Fruit fly (Drosophila melanogaster) whole organism, embryonic: Measurements from ENCODE around the gene nbs.

ENCODE experiments used
- C15 ChIP-seq: fragments of 200-800 bp; sonication (Bioruptor generic); IDR thresholded peaks from 3 replicates; pipeline ENCODE4 v1.3.6; 2022; ENCODE audit warnings: missing biosample characterization, missing genetic modification characterization
- CG10274 ChIP-seq: fragments of 200-800 bp; sonication (Bioruptor generic); optimal IDR thresholded peaks from 3 replicates; lab custom pipeline; 2017; ENCODE audit warnings: missing biosample characterization, mild to moderate bottlenecking, missing genetic modification characterization
- CG10565 ChIP-seq: fragments of 200-800 bp; sonication (Bioruptor generic); optimal IDR thresholded peaks from 3 replicates; lab custom pipeline; 2016; ENCODE audit warnings: missing biosample characterization, mild to moderate bottlenecking, missing genetic modification characterization
- CG12155 ChIP-seq: fragments of 200-800 bp; sonication (Bioruptor generic); optimal IDR thresholded peaks from 3 replicates; lab custom pipeline; 2016; ENCODE audit warnings: missing biosample characterization, missing genetic modification characterization
- CG13424 ChIP-seq: fragments of 200-800 bp; sonication (Bioruptor generic); optimal IDR thresholded peaks from 2 replicates; lab custom pipeline; 2019; ENCODE audit warnings: missing biosample characterization, mild to moderate bottlenecking, missing genetic modification characterization, moderate library complexity
- CG15601 ChIP-seq: fragments of 200-800 bp; sonication (Bioruptor generic); optimal IDR thresholded peaks from 3 replicates; lab custom pipeline; 2019; ENCODE audit warnings: missing biosample characterization, mild to moderate bottlenecking, missing genetic modification characterization, moderate library complexity
- CG15696 ChIP-seq: fragments of 200-800 bp; sonication (Bioruptor generic); optimal IDR thresholded peaks from 2 replicates; lab custom pipeline; 2019; ENCODE audit warnings: missing biosample characterization, mild to moderate bottlenecking, missing genetic modification characterization, moderate library complexity
- CG17385 ChIP-seq: fragments of 200-800 bp; sonication (Bioruptor generic); optimal IDR thresholded peaks from 3 replicates; lab custom pipeline; 2018; ENCODE audit warnings: missing biosample characterization, mild to moderate bottlenecking, missing genetic modification characterization
- CG17612 ChIP-seq: fragments of 200-800 bp; sonication (Bioruptor generic); IDR thresholded peaks from 2 replicates; pipeline ENCODE4 v1.3.6; 2022; ENCODE audit warnings: missing biosample characterization, missing genetic modification characterization
- CG18599 ChIP-seq: fragments of 200-800 bp; sonication (Bioruptor generic); optimal IDR thresholded peaks from 3 replicates; lab custom pipeline; 2017; ENCODE audit warnings: missing biosample characterization, missing genetic modification characterization, mild to moderate bottlenecking, moderate library complexity, missing genetic modification reagents
- CG31224 ChIP-seq: fragments of 200-800 bp; sonication (Bioruptor generic); IDR thresholded peaks from 2 replicates; pipeline ENCODE4 v1.3.6; 2022; ENCODE audit warnings: missing biosample characterization, missing genetic modification characterization
- CG31388 ChIP-seq: fragments of 200-800 bp; sonication (Bioruptor generic); optimal IDR thresholded peaks from 2 replicates; lab custom pipeline; 2016; ENCODE audit warnings: missing biosample characterization, missing genetic modification characterization
- CG3726 ChIP-seq: fragments of 200-800 bp; sonication (Bioruptor generic); IDR thresholded peaks from 3 replicates; pipeline ENCODE4, ENCODE4 v1.3.6; 2022; ENCODE audit warnings: missing biosample characterization, missing genetic modification characterization
- CG4360 ChIP-seq: fragments of 200-800 bp; sonication (Bioruptor generic); IDR thresholded peaks from 2 replicates; pipeline ENCODE4 v1.3.6; 2022; ENCODE audit warnings: missing biosample characterization, missing genetic modification characterization
- CG6854 ChIP-seq: fragments of 200-800 bp; sonication (Bioruptor generic); optimal IDR thresholded peaks from 3 replicates; lab custom pipeline; 2017; ENCODE audit warnings: missing biosample characterization, mild to moderate bottlenecking, missing genetic modification characterization
- CG7745 ChIP-seq: fragments of 200-800 bp; sonication (Bioruptor generic); optimal IDR thresholded peaks from 2 replicates; lab custom pipeline; 2018; ENCODE audit warnings: missing biosample characterization, mild to moderate bottlenecking, missing genetic modification characterization, moderate library complexity
- CG7839 ChIP-seq: fragments of 200-800 bp; sonication (Bioruptor generic); optimal IDR thresholded peaks from 3 replicates; lab custom pipeline; 2018; ENCODE audit warnings: missing biosample characterization, mild to moderate bottlenecking, missing genetic modification characterization, moderate library complexity
- CG9876 ChIP-seq: fragments of 200-800 bp; sonication (Bioruptor generic); optimal IDR thresholded peaks from 2 replicates; lab custom pipeline; 2016; ENCODE audit warnings: missing biosample characterization, missing genetic modification characterization
- D19B ChIP-seq: fragments of 200-800 bp; sonication (Bioruptor generic); optimal IDR thresholded peaks from 2 replicates; lab custom pipeline; 2017; ENCODE audit warnings: missing biosample characterization, mild to moderate bottlenecking, missing genetic modification characterization
- Deaf1 ChIP-seq: fragments of 200-800 bp; optimal IDR thresholded peaks from 3 replicates; lab custom pipeline; 2019; ENCODE audit warnings: missing biosample characterization, mild to moderate bottlenecking, missing genetic modification characterization, moderate library complexity
- Dek ChIP-seq: fragments of 200-800 bp; sonication (Bioruptor generic); optimal IDR thresholded peaks from 3 replicates; lab custom pipeline; 2019; ENCODE audit warnings: missing biosample characterization, mild to moderate bottlenecking, missing genetic modification characterization, moderate library complexity
- Eip74EF ChIP-seq, 2 experiments: fragments of 200-800 bp in 1 of 2; fragments of >200 bp in 1 of 2; sonication (Bioruptor generic) in 1 of 2; optimal IDR thresholded peaks; 2 replicates each; lab custom pipeline; 2017 to 2019; ENCODE audit warnings: missing biosample characterization in 2 of 2, missing genetic modification characterization in 2 of 2, mild to moderate bottlenecking in 1 of 2, moderate library complexity in 1 of 2
- Ets65A ChIP-seq: fragments of 200-800 bp; sonication (Bioruptor generic); peaks from one replicate; lab custom pipeline; 2016; ENCODE audit warnings: missing biosample characterization, missing genetic modification characterization
- Hr3 ChIP-seq: fragments of 200-800 bp; sonication (Bioruptor generic); optimal IDR thresholded peaks from 3 replicates; lab custom pipeline; 2016; ENCODE audit warnings: missing biosample characterization, missing genetic modification characterization
- Lhr ChIP-seq: fragments of 200-800 bp; sonication (Bioruptor generic); optimal IDR thresholded peaks from 3 replicates; lab custom pipeline; 2017; ENCODE audit warnings: mild to moderate bottlenecking, missing biosample characterization, missing genetic modification reagents, missing genetic modification characterization
- Meics ChIP-seq: fragments of 200-800 bp; sonication (Bioruptor generic); optimal IDR thresholded peaks from 2 replicates; lab custom pipeline; 2017; ENCODE audit warnings: missing biosample characterization, mild to moderate bottlenecking, missing genetic modification characterization
- Myb ChIP-seq: fragments of 200-800 bp; sonication (Bioruptor generic); optimal IDR thresholded peaks from 2 replicates; lab custom pipeline; 2016; ENCODE audit warnings: missing biosample characterization, missing genetic modification characterization
- Poxn ChIP-seq: fragments of 200-800 bp; sonication (Bioruptor generic); IDR thresholded peaks from 2 replicates; pipeline ENCODE4 v1.3.6; 2022; ENCODE audit warnings: missing biosample characterization, missing genetic modification characterization
- Sin3A ChIP-seq: fragments of >200 bp; optimal IDR thresholded peaks from 2 replicates; lab custom pipeline; 2018
- Usf ChIP-seq: fragments of 200-800 bp; sonication (Bioruptor generic); optimal IDR thresholded peaks from 2 replicates; lab custom pipeline; 2017; ENCODE audit warnings: missing genotype, missing biosample characterization, missing genetic modification characterization
- aop ChIP-seq: fragments of 200-800 bp; sonication (Bioruptor generic); IDR thresholded peaks from 2 replicates; pipeline ENCODE4 v1.3.6; 2022; ENCODE audit warnings: missing biosample characterization, missing genetic modification characterization
- chinmo ChIP-seq: fragments of 200-800 bp; sonication (Bioruptor generic); IDR thresholded peaks from 4 replicates; pipeline ENCODE4 v1.3.6; 2022; ENCODE audit warnings: missing biosample characterization, missing genetic modification characterization; ENCODE audit not compliant: partially characterized antibody
- da ChIP-seq: fragments of 200-800 bp; sonication (Bioruptor generic); optimal IDR thresholded peaks from 2 replicates; lab custom pipeline; 2016; ENCODE audit warnings: missing biosample characterization, missing genetic modification characterization
- ewg ChIP-seq: fragments of 200-800 bp; sonication (Bioruptor generic); optimal IDR thresholded peaks from 3 replicates; lab custom pipeline; 2017; ENCODE audit warnings: mild to moderate bottlenecking, missing biosample characterization, missing genetic modification reagents, missing genetic modification characterization
- exex ChIP-seq: fragments of 200-800 bp; sonication (Bioruptor generic); optimal IDR thresholded peaks from 4 replicates; lab custom pipeline; 2018; ENCODE audit warnings: missing biosample characterization, mild to moderate bottlenecking, missing genetic modification characterization, moderate library complexity
- gcm ChIP-seq: fragments of 200-800 bp; sonication (Bioruptor generic); optimal IDR thresholded peaks from 2 replicates; lab custom pipeline; 2019; ENCODE audit warnings: missing biosample characterization, mild to moderate bottlenecking, missing genetic modification characterization, moderate library complexity
- jigr1 ChIP-seq: fragments of 200-800 bp; sonication (Bioruptor generic); IDR thresholded peaks from 3 replicates; pipeline ENCODE4 v1.3.6; 2022; ENCODE audit warnings: missing biosample characterization, missing genetic modification characterization
- jumu ChIP-seq: fragments of 200-800 bp; sonication (Bioruptor generic); optimal IDR thresholded peaks from 3 replicates; lab custom pipeline; 2016; ENCODE audit warnings: missing biosample characterization, missing genetic modification characterization
- kah ChIP-seq: fragments of 200-800 bp; sonication (Bioruptor generic); optimal IDR thresholded peaks from 2 replicates; lab custom pipeline; 2018; ENCODE audit warnings: missing biosample characterization, mild to moderate bottlenecking, missing genetic modification characterization
- lola ChIP-seq, 3 experiments: fragments of >200 bp in 2 of 3; fragments of 200-800 bp in 1 of 3; sonication (Bioruptor generic) in 1 of 3; optimal IDR thresholded peaks; 2 replicates each; lab custom pipeline; 2017 to 2019; ENCODE audit warnings: missing biosample characterization in 3 of 3, missing genetic modification characterization in 3 of 3, mild to moderate bottlenecking in 1 of 3, moderate library complexity in 1 of 3
- luna ChIP-seq: fragments of 200-800 bp; sonication (Bioruptor generic); optimal IDR thresholded peaks from 2 replicates; lab custom pipeline; 2016; ENCODE audit warnings: missing biosample characterization, missing genetic modification characterization
- maf-S ChIP-seq: fragments of 200-800 bp; sonication (Bioruptor generic); optimal IDR thresholded peaks from 2 replicates; lab custom pipeline; 2016; ENCODE audit warnings: missing biosample characterization, missing genetic modification characterization
- repo ChIP-seq: fragments of 200-800 bp; sonication (Bioruptor generic); optimal IDR thresholded peaks from 2 replicates; lab custom pipeline; 2016; ENCODE audit warnings: missing biosample characterization, missing genetic modification characterization
- slou ChIP-seq: fragments of 200-800 bp; sonication (Bioruptor generic); optimal IDR thresholded peaks from 3 replicates; lab custom pipeline; 2016; ENCODE audit warnings: missing biosample characterization, missing genetic modification characterization
- sr ChIP-seq: fragments of 200-800 bp; sonication (Bioruptor generic); IDR thresholded peaks from 3 replicates; pipeline ENCODE4 v1.3.6; 2022; ENCODE audit warnings: missing biosample characterization, missing genetic modification characterization
- tin ChIP-seq: fragments of 200-800 bp; sonication (Bioruptor generic); optimal IDR thresholded peaks from 3 replicates; lab custom pipeline; 2016; ENCODE audit warnings: missing biosample characterization, missing genetic modification characterization
- tio ChIP-seq: fragments of 200-800 bp; sonication (Bioruptor generic); optimal IDR thresholded peaks from 2 replicates; lab custom pipeline; 2017; ENCODE audit warnings: missing biosample characterization, missing genetic modification characterization, inconsistent platforms
- toy ChIP-seq: fragments of 200-800 bp; sonication (Bioruptor generic); IDR thresholded peaks from 2 replicates; pipeline ENCODE4 v1.3.6; 2022; ENCODE audit warnings: missing biosample characterization, missing genetic modification characterization
- trh ChIP-seq: fragments of 200-800 bp; sonication (Bioruptor generic); optimal IDR thresholded peaks from 2 replicates; lab custom pipeline; 2016; ENCODE audit warnings: missing biosample characterization, missing genetic modification characterization

Gene nbs

DNA sequence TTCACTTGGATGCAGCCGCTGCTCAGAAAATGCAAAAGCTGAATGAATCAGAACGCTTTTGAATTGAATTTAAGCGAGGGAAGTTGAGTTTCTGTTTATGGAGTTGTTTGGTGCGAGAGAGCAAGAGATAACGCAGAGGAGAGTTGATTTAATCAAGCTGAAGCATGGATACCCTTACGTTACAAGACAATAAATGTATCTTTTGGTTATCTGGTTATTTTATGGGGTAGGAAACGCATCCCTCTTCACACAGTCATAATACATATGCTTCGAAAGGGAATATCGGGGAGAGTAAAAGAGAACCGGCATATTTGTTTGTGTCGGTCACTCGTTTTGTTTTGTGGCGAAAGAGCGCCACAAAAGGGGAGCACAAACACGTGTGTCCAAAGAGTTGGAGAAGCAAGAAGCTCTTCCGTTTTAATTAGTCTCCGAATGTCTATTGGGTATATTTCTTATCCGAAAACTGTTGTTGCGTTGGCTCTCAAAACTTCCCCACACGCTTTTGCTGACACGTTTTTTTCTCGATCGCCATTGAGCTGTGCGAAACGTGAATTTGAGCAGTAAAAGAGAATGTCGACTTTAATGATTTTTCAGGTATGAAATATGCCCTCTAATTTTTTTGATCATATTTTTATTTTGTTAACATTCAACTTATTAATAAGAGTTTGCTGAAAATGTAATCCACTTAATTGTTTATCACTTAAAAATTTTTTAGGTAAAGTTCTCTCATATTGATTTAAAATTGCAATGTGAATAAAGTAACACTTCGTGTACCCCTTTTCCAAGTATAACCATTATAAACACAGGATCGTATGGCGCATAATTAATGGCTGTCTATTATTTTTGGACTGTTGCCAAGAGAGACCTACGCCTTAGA lies 26.1 kb downstream of the nbs start, which contains the start of gene Prps (continued):
- TF ChIP-seq da (peak; percentile 46), aop (no peak), Lhr (no peak), CG3726 (GFP tag; lab: Robert Waterston, UW) (0 out of 3 replicates have a peak, but pooled peaks have one; percentile 52), Sin3A (lab: Kevin White, UChicago) (no peak), Myb (GFP tag; lab: Kevin White, UChicago) (peak; percentile 58), CG15601 (tag; lab: Kevin White, UChicago) (peak; percentile 50), repo (GFP tag; lab: Kevin White, UChicago) (peak; percentile 75), CG17612 (GFP tag; lab: Robert Waterston, UW) (no peak), ewg (peak; percentile 52), jigr1 (GFP tag; lab: Robert Waterston, UW) (no peak), trh (no peak), chinmo (0 out of 4 replicates have a peak, but pooled peaks have one; percentile 58), jumu (GFP tag; lab: Kevin White, UChicago) (peak; percentile 82), CG10565 (GFP tag; lab: Kevin White, UChicago) (no peak), CG18599 (GFP tag; lab: Kevin White, UChicago) (peak; percentile 89), Poxn (GFP tag; lab: Robert Waterston, UW) (no peak), C15 (GFP tag; lab: Robert Waterston, UW) (peak; percentile 64; the same call in 1 of the 3 replicates), Dek (tag; lab: Kevin White, UChicago) (peak; percentile 68), Eip74EF (GFP tag; optimal IDR thresholded peaks at IDR 0.05; lab: Kevin White, UChicago) (peak in 1 of 2 experiments; percentile 80), CG4360 (GFP tag; lab: Robert Waterston, UW) (peak; percentile 36; the same call in 1 of the 2 replicates), CG17385 (peak; percentile 75), Meics (GFP tag; lab: Kevin White, UChicago) (peak; percentile 85), Deaf1 (peak; percentile 54), Ets65A (peak; percentile 94), CG10274 (no peak), tio (no peak), luna (GFP tag; lab: Kevin White, UChicago) (peak; percentile 48), CG31224 (peak; percentile 72), lola (GFP tag; optimal IDR thresholded peaks at IDR 0.05; lab: Kevin White, UChicago) (peak in 1 of 3 experiments; percentile 27), kah (peak; percentile 50), CG13424 (tag; lab: Kevin White, UChicago) (peak; percentile 69), CG15696 (tag; lab: Kevin White, UChicago) (no peak), toy (GFP tag; lab: Robert Waterston, UW) (peak; percentile 66), CG12155 (GFP tag; lab: Kevin White, UChicago) (peak; percentile 59), exex (tag; lab: Kevin White, UChicago) (peak; percentile 60), CG7839 (tag; lab: Kevin White, UChicago) (peak; percentile 76), maf-S (GFP tag; lab: Kevin White, UChicago) (peak; percentile 63), CG9876 (peak; percentile 35), tin (GFP tag; lab: Kevin White, UChicago) (peak; percentile 84), CG7745 (no peak), slou (peak; percentile 8), CG6854 (GFP tag; lab: Kevin White, UChicago) (peak; percentile 84), CG31388 (no peak), Usf (GFP tag; lab: Kevin White, UChicago) (no peak), sr (GFP tag; lab: Robert Waterston, UW) (peak; percentile 69; the same call in 2 of the 3 replicates), D19B (GFP tag; lab: Kevin White, UChicago) (peak; percentile 95), Hr3 (peak; percentile 47), gcm (GFP tag; lab: Kevin White, UChicago) (peak; percentile 82)
